Fruit fly (Drosophila melanogaster) whole organism, adult: ENCODE measurements around the gene nAChRbeta1.

ENCODE experiments used
- CG11617 ChIP-seq: fragments of 200-800 bp; sonication (Bioruptor generic); optimal IDR thresholded peaks from 2 replicates; lab custom pipeline; 2017; ENCODE audit warnings: mild to moderate bottlenecking, missing biosample characterization, missing genetic modification reagents, missing genetic modification characterization
- CG12768 ChIP-seq: fragments of 200-800 bp; sonication (Bioruptor generic); optimal IDR thresholded peaks from 2 replicates; lab custom pipeline; 2017; ENCODE audit warnings: missing biosample characterization, missing genetic modification characterization, mild to moderate bottlenecking, moderate library complexity, missing genetic modification reagents
- CG14711 ChIP-seq: fragments of 200-800 bp; sonication (Bioruptor generic); optimal IDR thresholded peaks from 2 replicates; lab custom pipeline; 2018; ENCODE audit warnings: missing biosample characterization, mild to moderate bottlenecking, missing genetic modification characterization, moderate library complexity
- CG1620 ChIP-seq: fragments of 200-800 bp; sonication (Bioruptor generic); optimal IDR thresholded peaks from 2 replicates; lab custom pipeline; 2016; ENCODE audit warnings: missing biosample characterization, missing genetic modification characterization
- CG33017 ChIP-seq: fragments of 200-800 bp; sonication (Bioruptor generic); optimal IDR thresholded peaks from 2 replicates; lab custom pipeline; 2018; ENCODE audit warnings: missing biosample characterization, mild to moderate bottlenecking, missing genetic modification characterization, moderate library complexity
- CG5204 ChIP-seq: fragments of 200-800 bp; sonication (Bioruptor generic); optimal IDR thresholded peaks from 2 replicates; lab custom pipeline; 2016; ENCODE audit warnings: missing biosample characterization, missing genetic modification characterization
- CG7045 ChIP-seq: fragments of 200-800 bp; sonication (Bioruptor generic); optimal IDR thresholded peaks from 2 replicates; lab custom pipeline; 2017; ENCODE audit warnings: missing biosample characterization, mild to moderate bottlenecking, missing genetic modification characterization
- CG7101 ChIP-seq: fragments of 200-800 bp; sonication (Bioruptor generic); optimal IDR thresholded peaks from 2 replicates; lab custom pipeline; 2018; ENCODE audit warnings: missing biosample characterization, mild to moderate bottlenecking, missing genetic modification characterization, moderate library complexity
- Clk ChIP-seq: fragments of 200-800 bp; sonication (Bioruptor generic); optimal IDR thresholded peaks from 2 replicates; lab custom pipeline; 2017; ENCODE audit warnings: missing biosample characterization, missing genetic modification characterization
- Crg-1 ChIP-seq: fragments of 200-800 bp; sonication (Bioruptor generic); optimal IDR thresholded peaks from 2 replicates; lab custom pipeline; 2016; ENCODE audit warnings: missing biosample characterization, missing genetic modification characterization
- Hr96 ChIP-seq: fragments of 200-800 bp; sonication (Bioruptor generic); optimal IDR thresholded peaks from 2 replicates; lab custom pipeline; 2016; ENCODE audit warnings: missing biosample characterization, missing genetic modification characterization
- Mnt ChIP-seq: fragments of 200-800 bp; sonication (Bioruptor generic); optimal IDR thresholded peaks from 2 replicates; lab custom pipeline; 2016; ENCODE audit warnings: missing biosample characterization, mild to moderate bottlenecking, missing genetic modification characterization
- bab1 ChIP-seq: fragments of 200-800 bp; sonication (Bioruptor generic); optimal IDR thresholded peaks from 3 replicates; lab custom pipeline; 2019; ENCODE audit warnings: missing biosample characterization, mild to moderate bottlenecking, missing genetic modification characterization, moderate library complexity
- cic ChIP-seq: fragments of 200-800 bp; sonication (Bioruptor generic); optimal IDR thresholded peaks from 2 replicates; lab custom pipeline; 2017; ENCODE audit warnings: missing biosample characterization, mild to moderate bottlenecking, missing genetic modification characterization, moderate library complexity
- cnc ChIP-seq, 2 experiments: fragments of >200 bp; optimal IDR thresholded peaks; 2 replicates each; lab custom pipeline; 2017
- kay ChIP-seq: fragments of 200-800 bp; sonication (Bioruptor generic); peaks from one replicate; lab custom pipeline; 2016; ENCODE audit warnings: missing biosample characterization, missing genetic modification characterization, borderline replicate concordance
- ovo ChIP-seq: fragments of 200-800 bp; sonication (Bioruptor generic); optimal IDR thresholded peaks from 2 replicates; lab custom pipeline; 2016; ENCODE audit warnings: missing biosample characterization, missing genetic modification characterization
- pad ChIP-seq: fragments of 200-800 bp; sonication (Bioruptor generic); optimal IDR thresholded peaks from 3 replicates; lab custom pipeline; 2017; ENCODE audit warnings: missing biosample characterization, missing genetic modification characterization, mild to moderate bottlenecking, moderate library complexity, missing genetic modification reagents
- tj ChIP-seq: fragments of 200-800 bp; sonication (Bioruptor generic); optimal IDR thresholded peaks from 3 replicates; lab custom pipeline; 2017; ENCODE audit warnings: missing biosample characterization, mild to moderate bottlenecking, missing genetic modification characterization, moderate library complexity
- toe ChIP-seq: fragments of 200-800 bp; sonication (Bioruptor generic); optimal IDR thresholded peaks from 2 replicates; lab custom pipeline; 2016; ENCODE audit warnings: missing biosample characterization, missing genetic modification characterization

nAChRbeta1 gene

DNA sequence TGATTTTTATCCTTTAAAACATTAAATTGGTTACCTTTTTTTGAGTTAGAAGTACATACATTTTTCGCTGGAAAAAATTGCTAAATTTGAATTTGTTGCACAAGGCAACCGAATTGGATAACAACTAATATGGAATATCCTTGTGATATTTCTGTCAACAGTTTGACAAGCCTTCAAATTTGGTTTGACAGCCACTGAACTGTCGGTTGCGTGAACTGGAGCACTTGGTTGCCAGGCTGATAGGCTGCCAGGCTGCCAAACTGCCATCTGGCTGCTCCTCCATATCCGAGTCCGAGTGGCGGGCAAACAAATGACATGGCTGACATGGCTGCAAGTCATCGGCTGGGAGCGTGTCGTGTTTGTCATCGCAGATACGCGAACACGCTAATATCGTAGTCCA lies 27.9 kb upstream of the nAChRbeta1 start:
- TF ChIP-seq CG14711 (no peak), CG1620 (no peak), tj (GFP tag; lab: Kevin White, UChicago) (no peak), Crg-1 (GFP tag; lab: Kevin White, UChicago) (no peak), CG11617 (GFP tag; lab: Kevin White, UChicago) (no peak), bab1 (GFP tag; lab: Kevin White, UChicago) (no peak), kay (GFP tag; lab: Kevin White, UChicago) (no peak), ovo (GFP tag; lab: Kevin White, UChicago) (no peak), toe (GFP tag; lab: Kevin White, UChicago) (no peak)

DNA sequence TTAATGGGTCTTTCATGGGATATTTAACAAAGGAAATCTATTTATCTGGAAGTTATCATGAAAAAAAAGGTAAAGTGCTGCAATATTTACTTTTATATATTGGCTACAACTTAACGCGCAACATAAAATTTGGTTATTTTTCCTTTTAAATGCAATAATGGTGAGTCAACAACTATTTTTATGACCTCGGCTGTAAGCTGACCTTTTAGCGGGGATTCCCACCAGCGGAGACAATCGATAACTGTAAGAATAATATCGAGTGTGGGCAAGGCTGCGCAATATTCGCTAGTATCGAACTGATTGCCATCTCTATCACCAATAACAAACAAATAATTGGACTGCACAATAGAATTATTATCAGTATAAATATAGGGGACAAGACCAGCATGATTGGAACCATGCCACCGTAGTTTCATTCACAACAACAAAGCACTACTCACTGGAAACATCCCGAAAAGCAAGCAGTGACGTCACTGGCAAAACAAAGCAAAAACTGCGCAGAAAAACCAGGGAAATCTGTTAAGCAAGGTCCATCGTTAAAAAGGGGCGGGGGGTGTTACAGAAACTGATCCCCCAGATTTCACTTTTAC lies 25.9 kb upstream of the nAChRbeta1 start, which contains the start of gene Syx17:
Gene Syx17, plus strand, starts transcription at position 308 of the 590 bp plus-strand sequence.
- TF ChIP-seq Clk (GFP tag; lab: Kevin White, UChicago) (peak; percentile 9), kay (GFP tag; lab: Kevin White, UChicago) (no peak), CG7101 (tag; lab: Kevin White, UChicago) (peak; percentile 30), CG5204 (GFP tag; lab: Kevin White, UChicago) (no peak), toe (GFP tag; lab: Kevin White, UChicago) (peak; percentile 70), Hr96 (GFP tag; lab: Kevin White, UChicago) (peak; percentile 42), Mnt (GFP tag; lab: Kevin White, UChicago) (peak; percentile 8), pad (GFP tag; lab: Kevin White, UChicago) (peak; percentile 10), Crg-1 (GFP tag; lab: Kevin White, UChicago) (no peak), CG1620 (peak; percentile 43), CG33017 (tag; lab: Kevin White, UChicago) (peak; percentile 24), bab1 (GFP tag; lab: Kevin White, UChicago) (peak; percentile 54)

dm6 chr3L:4405922-4406321 lies 23.2 kb upstream of the nAChRbeta1 start, which contains the start of gene CG15019:
Gene CG15019 (minus strand): TSS chr3L:4406059.
- TF ChIP-seq CG14711 (no peak), Mnt (GFP tag; lab: Kevin White, UChicago) (peak; percentile 95)

DNA sequence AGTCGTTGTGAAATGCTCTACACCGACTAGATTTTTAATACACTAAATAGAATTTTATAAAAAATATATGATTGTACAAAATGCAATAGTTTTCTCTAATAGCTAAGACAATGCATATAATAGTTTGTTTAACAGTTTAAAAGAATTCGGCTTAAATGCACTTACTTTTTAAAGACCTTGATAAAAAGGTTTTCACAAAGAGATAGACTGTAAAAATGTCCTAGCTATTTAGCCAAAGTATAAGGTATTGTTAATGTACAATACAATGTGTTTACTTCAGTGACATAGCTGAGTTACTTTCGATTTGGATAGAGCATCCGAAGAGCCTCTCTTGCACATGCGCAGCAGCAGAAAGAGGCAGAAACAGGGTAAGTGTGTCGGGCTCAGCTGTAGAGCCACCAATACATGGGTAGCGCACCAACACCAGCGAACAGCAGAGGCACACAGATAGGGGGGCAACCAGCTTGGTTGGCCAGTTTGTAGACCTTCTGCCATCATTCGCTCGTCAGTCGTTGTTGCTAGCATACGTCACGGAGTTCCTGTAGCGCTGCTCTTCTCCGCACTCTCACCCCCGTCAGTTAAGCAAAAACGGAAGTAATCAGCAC lies 22.4 kb upstream of the nAChRbeta1 start, which contains the start of gene TP53INP:
Gene TP53INP, plus strand, starts transcription at position 291 of the 605 bp plus-strand sequence.
- peak; percentile 34 for TF ChIP-seq Clk (GFP tag; lab: Kevin White, UChicago)
- peak; percentile 52 for TF ChIP-seq bab1 (GFP tag; lab: Kevin White, UChicago)
- peak; percentile 46 for TF ChIP-seq toe (GFP tag; lab: Kevin White, UChicago)
- TF ChIP-seq Mnt (GFP tag; lab: Kevin White, UChicago): peak; percentile 7
- peak; percentile 63 for TF ChIP-seq CG12768 (GFP tag; lab: Kevin White, UChicago)
- peak; percentile 65 for TF ChIP-seq CG33017 (tag; lab: Kevin White, UChicago)
- peak; percentile 45 for TF ChIP-seq tj (GFP tag; lab: Kevin White, UChicago)
- TF ChIP-seq CG11617 (GFP tag; lab: Kevin White, UChicago): peak; percentile 74
- TF ChIP-seq CG7101 (tag; lab: Kevin White, UChicago): peak; percentile 65
- peak; percentile 88 for TF ChIP-seq kay (GFP tag; lab: Kevin White, UChicago)
- TF ChIP-seq pad (GFP tag; lab: Kevin White, UChicago): peak; percentile 62
- TF ChIP-seq ovo (GFP tag; lab: Kevin White, UChicago): no peak
- peak; percentile 58 for TF ChIP-seq CG14711
- TF ChIP-seq CG7045 (GFP tag; lab: Kevin White, UChicago): peak; percentile 63
- TF ChIP-seq CG5204 (GFP tag; lab: Kevin White, UChicago): peak; percentile 59
- peak; percentile 53 for TF ChIP-seq Crg-1 (GFP tag; lab: Kevin White, UChicago)
- TF ChIP-seq cnc (optimal IDR thresholded peaks at IDR 0.05; lab: Kevin White, UChicago): no peak
- no peak for TF ChIP-seq CG1620
- TF ChIP-seq cic (GFP tag; lab: Kevin White, UChicago): no peak
- TF ChIP-seq Hr96 (GFP tag; lab: Kevin White, UChicago): no peak

- TF ChIP-seq CG5204 (GFP tag; lab: Kevin White, UChicago) (peak; percentile 29), bab1 (GFP tag; lab: Kevin White, UChicago) (no peak), CG14711 (peak; percentile 13), CG7045 (GFP tag; lab: Kevin White, UChicago) (no peak)
Measured at dm6 chr3L:4407743-4408142, 21.4 kb upstream of the nAChRbeta1 start.

DNA sequence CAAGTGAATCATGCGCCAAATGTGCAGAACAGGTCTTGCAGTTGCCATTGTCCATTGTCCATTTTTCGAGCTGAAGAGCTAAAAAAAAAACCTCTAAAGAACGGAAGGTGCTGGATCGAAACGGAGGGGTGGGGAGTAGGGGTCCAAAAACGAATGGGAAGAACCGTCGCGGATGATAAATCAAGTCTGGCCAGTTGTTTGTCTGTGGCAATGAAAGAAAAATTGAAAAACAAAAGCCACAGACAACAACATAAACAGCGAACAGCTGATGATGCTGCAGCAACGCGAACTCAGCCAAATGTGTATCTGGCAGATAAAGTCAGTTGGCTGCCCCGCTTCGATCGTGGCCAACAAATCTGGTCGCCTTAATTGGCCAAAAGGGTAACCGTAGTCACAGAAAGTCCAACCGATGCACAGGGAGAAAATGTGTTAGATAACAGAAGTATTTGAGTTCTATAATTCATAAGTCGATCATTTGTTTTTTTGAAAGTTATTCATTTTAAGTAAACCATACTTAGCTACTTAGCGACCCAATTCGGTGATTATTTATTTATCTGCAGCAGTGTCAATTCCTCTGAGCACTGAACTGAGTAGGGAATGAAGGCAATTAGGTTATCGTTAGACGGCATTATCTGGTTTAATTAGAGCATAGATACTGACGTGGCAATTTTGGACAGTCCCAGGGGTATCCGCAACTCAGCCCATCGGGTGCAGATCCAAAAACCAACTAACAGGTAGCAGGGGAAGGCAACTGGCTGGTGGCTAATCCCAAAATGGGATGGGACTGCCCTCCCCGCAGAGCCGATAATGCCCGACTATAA lies 20.6 kb upstream of the nAChRbeta1 start:
- no peak for TF ChIP-seq Crg-1 (GFP tag; lab: Kevin White, UChicago)
- TF ChIP-seq kay (GFP tag; lab: Kevin White, UChicago): no peak
- no peak for TF ChIP-seq CG1620
- no peak for TF ChIP-seq tj (GFP tag; lab: Kevin White, UChicago)
- no peak for TF ChIP-seq CG14711
- no peak for TF ChIP-seq CG7045 (GFP tag; lab: Kevin White, UChicago)
- TF ChIP-seq cic (GFP tag; lab: Kevin White, UChicago): no peak
- no peak for TF ChIP-seq Clk (GFP tag; lab: Kevin White, UChicago)
- no peak for TF ChIP-seq CG5204 (GFP tag; lab: Kevin White, UChicago)
- TF ChIP-seq bab1 (GFP tag; lab: Kevin White, UChicago): no peak
- no peak for TF ChIP-seq Mnt (GFP tag; lab: Kevin White, UChicago)
- no peak for TF ChIP-seq CG11617 (GFP tag; lab: Kevin White, UChicago)
- TF ChIP-seq CG12768 (GFP tag; lab: Kevin White, UChicago): no peak
- no peak for TF ChIP-seq Hr96 (GFP tag; lab: Kevin White, UChicago)
